Worm (Caenorhabditis elegans) whole organism, mixed stage, embryonic: ENCODE data around the gene mrps-14.

Experiments used
- M03D4.4 ChIP-seq: sonication (generic microtip); optimal IDR thresholded peaks from 2 replicates; lab custom pipeline; 2017; ENCODE audit warnings: mild to moderate bottlenecking, missing genetic modification characterization, missing compliant biosample characterization
- bed-3 ChIP-seq: fragments of 200-800 bp; sonication (Bioruptor generic); optimal IDR thresholded peaks from 3 replicates; lab custom pipeline; 2018; ENCODE audit warnings: mild to moderate bottlenecking, missing genetic modification characterization, moderate library complexity, missing compliant biosample characterization
- ceh-39 ChIP-seq: fragments of 150-350 bp; optimal IDR thresholded peaks from 2 replicates; lab custom pipeline; 2014; ENCODE audit warnings: missing biosample characterization, missing genetic modification characterization
- ceh-43 ChIP-seq: fragments of 200-800 bp; sonication (Bioruptor generic); optimal IDR thresholded peaks from 2 replicates; lab custom pipeline; 2018; ENCODE audit warnings: mild to moderate bottlenecking, missing genetic modification characterization, moderate library complexity, missing compliant biosample characterization
- ceh-83 ChIP-seq: fragments of 200-800 bp; sonication (Bioruptor generic); optimal IDR thresholded peaks from 2 replicates; lab custom pipeline; 2018; ENCODE audit warnings: mild to moderate bottlenecking, missing genetic modification characterization, missing compliant biosample characterization
- ces-1 ChIP-seq: fragments of 150-350 bp; optimal IDR thresholded peaks from 2 replicates; lab custom pipeline; 2014; ENCODE audit warnings: missing biosample characterization, missing genetic modification reagents, missing genetic modification characterization
- cnd-1 ChIP-seq: fragments of 200-800 bp; sonication (Bioruptor generic); optimal IDR thresholded peaks from 2 replicates; lab custom pipeline; 2018; ENCODE audit warnings: mild to moderate bottlenecking, missing genetic modification characterization, missing compliant biosample characterization
- drap-1 ChIP-seq: fragments of 200-800 bp; sonication (Bioruptor generic); optimal IDR thresholded peaks from 3 replicates; lab custom pipeline; 2018; ENCODE audit warnings: mild to moderate bottlenecking, missing genetic modification characterization, missing compliant biosample characterization
- elt-1 ChIP-seq: sonication (generic microtip); optimal IDR thresholded peaks from 2 replicates; lab custom pipeline; 2017; ENCODE audit warnings: missing genetic modification characterization, mild to moderate bottlenecking, missing compliant biosample characterization, antibody characterized with exemption, moderate library complexity, borderline replicate concordance; ENCODE audit not compliant: insufficient read depth
- elt-3 ChIP-seq: fragments of 150-350 bp; optimal IDR thresholded peaks from 2 replicates; lab custom pipeline; 2014; ENCODE audit warnings: missing biosample characterization, missing genetic modification characterization
- flh-1 ChIP-seq: fragments of 200-800 bp; sonication (Bioruptor generic); optimal IDR thresholded peaks from 2 replicates; lab custom pipeline; 2018; ENCODE audit warnings: mild to moderate bottlenecking, missing genetic modification characterization, moderate library complexity, missing compliant biosample characterization
- ham-2 ChIP-seq: fragments of 200-800 bp; sonication (Bioruptor generic); optimal IDR thresholded peaks from 2 replicates; lab custom pipeline; 2018; ENCODE audit warnings: mild to moderate bottlenecking, missing genetic modification characterization, missing compliant biosample characterization
- hlh-1 ChIP-seq: fragments of 150-350 bp; optimal IDR thresholded peaks from 2 replicates; lab custom pipeline; 2014; ENCODE audit warnings: missing biosample characterization, missing genetic modification reagents, missing genetic modification characterization
- lin-13 ChIP-seq: fragments of 150-350 bp; optimal IDR thresholded peaks from 2 replicates; lab custom pipeline; 2014; ENCODE audit warnings: missing biosample characterization, missing genetic modification characterization
- lsy-2 ChIP-seq: fragments of 150-350 bp; optimal IDR thresholded peaks from 2 replicates; lab custom pipeline; 2014; ENCODE audit warnings: missing biosample characterization, missing genetic modification characterization
- mab-5 ChIP-seq: fragments of 150-350 bp; optimal IDR thresholded peaks from 2 replicates; lab custom pipeline; 2014; ENCODE audit warnings: missing biosample characterization, missing genetic modification characterization
- mep-1 ChIP-seq: fragments of 150-350 bp; optimal IDR thresholded peaks from 2 replicates; lab custom pipeline; 2017; ENCODE audit warnings: missing biosample characterization, missing genetic modification reagents, missing genetic modification characterization, inconsistent platforms
- nhr-12 ChIP-seq: fragments of 150-350 bp; optimal IDR thresholded peaks from 2 replicates; lab custom pipeline; 2014; ENCODE audit warnings: missing biosample characterization, missing genetic modification characterization
- nhr-2 ChIP-seq: fragments of 150-350 bp; optimal IDR thresholded peaks from 2 replicates; lab custom pipeline; 2014; ENCODE audit warnings: missing biosample characterization, missing genetic modification characterization
- nhr-237 ChIP-seq: fragments of 150-350 bp; optimal IDR thresholded peaks from 2 replicates; lab custom pipeline; 2014; ENCODE audit warnings: missing biosample characterization, missing genetic modification characterization
- nhr-28 ChIP-seq: fragments of 150-350 bp; optimal IDR thresholded peaks from 2 replicates; lab custom pipeline; 2014; ENCODE audit warnings: missing biosample characterization, missing genetic modification characterization
- nhr-76 ChIP-seq: sonication (generic microtip); optimal IDR thresholded peaks from 2 replicates; lab custom pipeline; 2017; ENCODE audit warnings: missing biosample characterization, missing genetic modification characterization
- pha-4 ChIP-seq: fragments of 150-350 bp; optimal IDR thresholded peaks from 2 replicates; lab custom pipeline; 2018; ENCODE audit warnings: missing biosample characterization, missing genetic modification reagents, missing genetic modification characterization
- sem-2 ChIP-seq: fragments of 200-800 bp; sonication (Bioruptor generic); optimal IDR thresholded peaks from 2 replicates; lab custom pipeline; 2018; ENCODE audit warnings: mild to moderate bottlenecking, missing genetic modification characterization, missing compliant biosample characterization
- snpc-4 ChIP-seq: fragments of 150-350 bp; optimal IDR thresholded peaks from 2 replicates; lab custom pipeline; 2014; ENCODE audit warnings: missing biosample characterization, missing genetic modification characterization
- sptf-1 ChIP-seq: sonication (generic microtip); optimal IDR thresholded peaks from 2 replicates; lab custom pipeline; 2017; ENCODE audit warnings: mild to moderate bottlenecking, missing genetic modification characterization, moderate library complexity, missing compliant biosample characterization
- tbx-8 ChIP-seq: fragments of 200-800 bp; sonication (Bioruptor generic); optimal IDR thresholded peaks from 2 replicates; lab custom pipeline; 2018; ENCODE audit warnings: mild to moderate bottlenecking, missing genetic modification characterization, moderate library complexity, missing compliant biosample characterization
- unc-120 ChIP-seq: sonication (generic microtip); optimal IDR thresholded peaks from 2 replicates; lab custom pipeline; 2017; ENCODE audit warnings: missing genetic modification characterization, missing compliant biosample characterization; ENCODE audit not compliant: poor library complexity, severe bottlenecking
- unc-39 ChIP-seq: fragments of 150-350 bp; optimal IDR thresholded peaks from 2 replicates; lab custom pipeline; 2014; ENCODE audit warnings: missing biosample characterization, missing genetic modification characterization
- unc-62 ChIP-seq: fragments of 150-350 bp; optimal IDR thresholded peaks from 2 replicates; lab custom pipeline; 2014; ENCODE audit warnings: missing biosample characterization, missing genetic modification reagents, missing genetic modification characterization
- zip-8 ChIP-seq: fragments of 150-350 bp; optimal IDR thresholded peaks from 2 replicates; lab custom pipeline; 2014; ENCODE audit warnings: missing biosample characterization, missing genetic modification characterization
- ztf-11 ChIP-seq: fragments of 150-350 bp; optimal IDR thresholded peaks from 2 replicates; lab custom pipeline; 2014; ENCODE audit warnings: missing biosample characterization, missing genetic modification characterization

Gene mrps-14

DNA sequence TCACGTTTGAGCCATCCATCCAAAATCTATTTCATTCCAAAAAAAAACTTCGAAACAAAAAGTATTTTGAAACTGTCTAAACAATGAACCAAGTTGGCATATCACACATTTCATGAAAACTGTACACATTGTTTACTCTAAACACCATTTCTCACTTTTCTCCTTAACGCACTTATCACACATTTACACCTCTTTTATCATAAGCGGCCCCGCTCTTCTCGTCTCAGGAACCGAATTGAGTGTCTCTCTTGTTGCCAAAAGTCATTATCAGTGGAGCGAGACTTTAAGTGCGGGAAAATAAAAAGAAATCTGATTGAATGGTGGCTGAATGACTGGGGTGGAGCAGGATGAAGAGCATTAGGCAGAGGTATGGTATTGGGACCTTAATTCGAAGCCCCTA, 10.4 kb downstream of the mrps-14 start:
- TF ChIP-seq ceh-39 (tag; lab: Kevin White, UChicago) (no peak), elt-3 (no peak)

DNA sequence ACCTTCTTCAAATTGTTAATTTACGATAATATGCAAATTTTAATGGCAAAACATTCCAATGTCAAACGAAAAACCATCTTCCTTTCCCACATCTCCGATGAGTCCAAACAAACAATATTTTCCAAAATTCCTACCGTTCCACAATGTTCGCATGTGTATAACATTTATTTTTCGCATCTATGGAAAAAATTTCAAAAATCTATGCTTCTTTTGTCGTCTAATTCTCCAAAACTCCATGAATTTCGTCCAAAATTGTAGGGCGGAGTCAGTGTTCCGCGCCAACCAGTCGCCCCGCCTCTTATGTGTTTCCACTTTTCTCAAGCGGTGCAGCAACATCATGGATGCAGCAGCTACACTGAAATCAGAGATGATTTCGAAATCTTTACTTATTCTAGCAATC, 11.3 kb downstream of the mrps-14 start, which contains the start of gene T01E8.8:
TSS of gene T01E8.8 (plus strand) at position 301 of the 400 bp plus-strand sequence.
- TF ChIP-seq elt-1 (tag; lab: Kevin White, UChicago) (no peak), ham-2 (GFP tag; lab: Kevin White, UChicago) (no peak)
- TF ChIP-seq, all 35 proteins: peak for 0

DNA sequence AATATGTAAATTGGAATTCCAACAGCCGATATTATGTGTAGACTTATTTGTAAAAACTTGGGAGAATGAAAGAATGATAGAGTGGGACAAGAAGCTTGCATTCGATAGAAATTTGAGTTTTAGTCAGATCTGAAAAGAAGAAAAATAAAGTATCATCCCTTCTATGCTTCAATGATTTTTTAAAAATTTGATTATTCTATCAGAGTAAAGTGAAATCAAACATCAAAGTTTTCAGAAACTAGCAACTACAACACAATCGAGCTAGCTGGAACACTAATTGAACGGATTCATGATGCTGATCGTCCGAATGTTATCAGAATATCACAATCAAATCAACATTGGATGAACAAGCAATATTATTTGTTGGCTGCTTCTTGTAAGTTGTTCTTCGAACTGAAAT, 15.3 kb downstream of the mrps-14 start, which contains the start of gene srh-135:
TSS of gene srh-135 (minus strand) at position 101 of the 400 bp plus-strand sequence.
- TF ChIP-seq sem-2 (GFP tag; lab: Kevin White, UChicago) (no peak), cnd-1 (no peak), hlh-1 (tag; lab: Kevin White, UChicago) (no peak), unc-39 (no peak)

DNA sequence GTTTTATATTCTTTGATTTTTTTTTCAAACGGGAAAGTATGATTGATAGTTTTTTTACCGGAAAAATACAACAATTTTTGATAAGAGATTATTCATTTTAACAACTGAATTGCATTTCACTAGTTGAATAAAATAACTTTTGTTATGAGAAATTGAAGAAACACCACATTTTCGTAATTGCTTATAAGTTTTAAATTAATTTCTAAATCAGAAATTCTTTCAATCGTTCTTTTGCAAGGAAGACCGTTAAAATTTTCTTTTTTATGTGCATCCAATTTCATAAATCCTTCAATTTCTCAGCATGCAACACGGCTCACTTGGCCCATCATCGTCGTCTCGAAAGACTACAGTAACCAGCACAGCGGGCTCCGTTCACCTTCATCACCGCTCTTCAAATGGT, 19.7 kb downstream of the mrps-14 start, which contains the start of gene plc-3:
TSS of gene plc-3 (plus strand) at position 301 of the 400 bp plus-strand sequence.
- TF ChIP-seq ceh-39 (tag; lab: Kevin White, UChicago) (no peak), zip-8 (no peak), unc-39 (no peak), bed-3 (GFP tag; lab: Kevin White, UChicago) (no peak), nhr-237 (tag; lab: Kevin White, UChicago) (no peak), mep-1 (tag; lab: Kevin White, UChicago) (no peak), ceh-43 (no peak), unc-120 (tag; lab: Kevin White, UChicago) (no peak), tbx-8 (no peak), sptf-1 (no peak), nhr-12 (tag; lab: Kevin White, UChicago) (no peak), nhr-28 (no peak), lin-13 (tag; lab: Kevin White, UChicago) (no peak), drap-1 (GFP tag; lab: Kevin White, UChicago) (no peak), M03D4.4 (tag; lab: Kevin White, UChicago) (no peak), nhr-76 (no peak), elt-3 (no peak), ces-1 (GFP tag; lab: Kevin White, UChicago) (no peak), lsy-2 (tag; lab: Kevin White, UChicago) (no peak)

DNA sequence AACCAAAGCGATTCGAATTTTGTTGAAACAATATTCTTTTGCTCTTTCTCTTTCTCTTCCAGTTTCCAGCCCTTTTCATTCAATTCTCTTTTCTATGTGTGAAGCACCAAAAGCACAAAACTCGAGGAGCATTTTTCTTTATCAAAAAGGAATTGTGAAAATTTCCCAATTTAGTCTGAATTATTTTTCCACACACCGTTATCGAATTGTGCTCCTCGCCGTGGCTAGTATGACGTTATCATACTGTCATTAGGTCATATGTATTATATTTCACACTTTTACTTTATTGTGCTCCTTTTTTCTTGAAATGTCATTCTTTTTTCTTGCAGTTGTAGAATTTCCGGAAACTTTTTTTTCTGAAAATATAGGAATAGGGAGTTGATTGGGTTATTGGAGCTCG, 20.7 kb downstream of the mrps-14 start:
- TF ChIP-seq unc-120 (tag; lab: Kevin White, UChicago) (no peak), lin-13 (tag; lab: Kevin White, UChicago) (no peak), nhr-237 (tag; lab: Kevin White, UChicago) (no peak), nhr-12 (tag; lab: Kevin White, UChicago) (no peak), mab-5 (tag; lab: Kevin White, UChicago) (no peak), flh-1 (no peak), pha-4 (no peak), M03D4.4 (tag; lab: Kevin White, UChicago) (no peak), ceh-43 (no peak), ceh-83 (GFP tag; lab: Kevin White, UChicago) (no peak), ces-1 (GFP tag; lab: Kevin White, UChicago) (no peak), ztf-11 (no peak), elt-3 (no peak), nhr-2 (tag; lab: Kevin White, UChicago) (no peak), sem-2 (GFP tag; lab: Kevin White, UChicago) (no peak), zip-8 (no peak), cnd-1 (no peak), hlh-1 (tag; lab: Kevin White, UChicago) (no peak)

DNA sequence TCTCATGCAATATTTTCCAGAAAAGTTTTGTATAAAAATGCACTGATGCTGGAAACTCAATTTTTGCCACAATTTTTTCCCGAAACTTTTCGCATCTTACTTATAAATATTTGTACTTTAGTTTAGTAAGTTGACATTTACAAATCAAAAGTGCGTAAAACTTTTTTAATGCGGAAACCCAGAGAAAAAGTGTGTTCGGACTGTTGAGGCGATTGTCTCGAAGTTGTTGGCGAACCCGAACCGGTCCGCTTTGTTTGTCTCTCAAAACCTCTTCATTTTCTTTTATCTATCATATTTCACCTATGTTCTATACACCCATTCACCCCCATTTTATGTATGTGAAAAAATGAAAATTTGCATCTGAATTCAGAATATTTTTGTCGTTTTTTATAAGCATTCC, 21.7 kb downstream of the mrps-14 start:
- TF ChIP-seq pha-4, result no peak
- TF ChIP-seq ceh-43, result no peak
- no peak for TF ChIP-seq sem-2 (GFP tag; lab: Kevin White, UChicago)
- no peak for TF ChIP-seq M03D4.4 (tag; lab: Kevin White, UChicago)
- TF ChIP-seq nhr-237 (tag; lab: Kevin White, UChicago), result no peak
- no peak for TF ChIP-seq unc-62
- TF ChIP-seq snpc-4 (tag; lab: Kevin White, UChicago), result no peak
- no peak for TF ChIP-seq nhr-76
- no peak for TF ChIP-seq unc-39
